Worm (Caenorhabditis elegans) whole organism, L4 larva: ENCODE results near the gene ins-12.

ENCODE experiments used
- aha-1 ChIP-seq: fragments of 150-350 bp; peaks from one replicate; lab custom pipeline; 2014; ENCODE audit warnings: missing biosample characterization, missing genetic modification characterization
- ama-1 ChIP-seq: fragments of 150-350 bp; optimal IDR thresholded peaks from 2 replicates; lab custom pipeline; 2014; ENCODE audit warnings: inconsistent platforms, mixed read lengths
- daf-12 ChIP-seq: fragments of 150-350 bp; optimal IDR thresholded peaks from 2 replicates; lab custom pipeline; 2014; ENCODE audit warnings: missing biosample characterization, missing genetic modification reagents, missing genetic modification characterization
- dve-1 ChIP-seq: sonication (generic microtip); optimal IDR thresholded peaks from 2 replicates; lab custom pipeline; 2017; ENCODE audit warnings: antibody characterized with exemption, mild to moderate bottlenecking, missing genetic modification characterization, missing compliant biosample characterization; ENCODE audit not compliant: insufficient read depth
- fos-1 ChIP-seq: fragments of 150-350 bp; optimal IDR thresholded peaks from 2 replicates; lab custom pipeline; 2014; ENCODE audit warnings: missing biosample characterization, missing genetic modification characterization
- nhr-11 ChIP-seq: fragments of 150-350 bp; optimal IDR thresholded peaks from 2 replicates; lab custom pipeline; 2014; ENCODE audit warnings: missing biosample characterization, missing genetic modification characterization
- nhr-25 ChIP-seq: sonication (generic microtip); optimal IDR thresholded peaks from 2 replicates; lab custom pipeline; 2017; ENCODE audit warnings: missing genetic modification characterization, mild to moderate bottlenecking, missing compliant biosample characterization, antibody characterized with exemption, moderate library complexity, borderline replicate concordance; ENCODE audit not compliant: insufficient read depth
- pqm-1 ChIP-seq: sonication (generic microtip); optimal IDR thresholded peaks from 2 replicates; lab custom pipeline; 2017; ENCODE audit warnings: missing biosample characterization, missing genetic modification characterization
- saeg-2 ChIP-seq: fragments of 200-800 bp; sonication (Bioruptor generic); IDR thresholded peaks from 2 replicates; pipeline ENCODE4 v1.3.6; 2022; ENCODE audit warnings: missing genetic modification reagents, missing genetic modification characterization, missing compliant biosample characterization
- unc-62 ChIP-seq, 3 experiments: fragments of 150-350 bp in 1 of 3; sonication (generic microtip); optimal IDR thresholded peaks in 2 of 3; peaks in 1 of 3; 1 replicate in 1 of 3; 2 replicates in 2 of 3; lab custom pipeline; 2014 to 2017; ENCODE audit warnings: missing biosample characterization in 3 of 3, missing genetic modification characterization in 3 of 3, missing genetic modification reagents in 3 of 3, missing genotype in 1 of 3
- zfp-3 ChIP-seq: fragments of 200-800 bp; sonication (Bioruptor generic); conservative IDR thresholded peaks from 2 replicates; pipeline ENCODE4 v1.3.6; 2022; ENCODE audit warnings: missing genetic modification reagents, missing genetic modification characterization, missing compliant biosample characterization
- ztf-7 ChIP-seq: fragments of 150-350 bp; optimal IDR thresholded peaks from 2 replicates; lab custom pipeline; 2014; ENCODE audit warnings: missing biosample characterization, missing genetic modification characterization

DNA sequence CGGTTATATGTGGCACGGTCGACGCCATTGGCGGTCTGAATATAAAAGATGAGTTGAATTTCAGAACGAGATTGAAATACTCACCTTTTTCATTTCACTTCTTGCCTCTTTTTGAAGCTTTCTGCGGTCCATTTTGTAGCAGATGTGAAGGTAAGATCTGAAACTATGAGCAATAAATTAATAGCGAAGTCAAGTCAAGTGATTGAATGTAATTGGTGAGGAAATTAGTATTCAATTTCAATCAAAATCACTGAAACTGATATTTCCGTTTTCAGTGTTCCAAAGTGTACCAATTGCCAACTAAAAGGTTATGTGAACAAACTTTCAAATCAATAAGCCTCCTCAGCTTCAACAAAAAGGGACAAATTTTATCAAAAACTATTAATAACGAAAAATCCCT lies 12.7 kb upstream of the ins-12 start, which contains the start of gene C17C3.24:
- TF ChIP-seq unc-62 (GFP tag; optimal IDR thresholded peaks at IDR 0.05 in 1 of 2; lab: Kevin White, UChicago) = no peak
- TF ChIP-seq unc-62 (tag; optimal IDR thresholded peaks at IDR 0.05; lab: Kevin White, UChicago) = no peak
- no peak for TF ChIP-seq ztf-7 (tag; lab: Kevin White, UChicago)
- no peak for TF ChIP-seq nhr-25 (tag; lab: Kevin White, UChicago)
- no peak for TF ChIP-seq aha-1 (tag; lab: Kevin White, UChicago)
- TF ChIP-seq saeg-2 = no peak
- no peak for TF ChIP-seq zfp-3 (GFP tag; lab: Robert Waterston, UW)
- TF ChIP-seq fos-1 = no peak
- TF ChIP-seq nhr-11 (tag; lab: Kevin White, UChicago) = no peak
- no peak for TF ChIP-seq daf-12 (tag; lab: Kevin White, UChicago)
- no peak for TF ChIP-seq ama-1 (lab: Kevin White, UChicago)
- no peak for TF ChIP-seq pqm-1
- TF ChIP-seq dve-1 = no peak
